Fruit fly (Drosophila melanogaster) whole organism, prepupa: Measurements from ENCODE around the gene CG43672.

Source experiments
- Blimp-1 ChIP-seq: fragments of 200-800 bp; sonication (Bioruptor generic); optimal IDR thresholded peaks from 3 replicates; lab custom pipeline; 2017; ENCODE audit warnings: missing biosample characterization, missing genetic modification characterization, mild to moderate bottlenecking, moderate library complexity, missing genetic modification reagents
- CG11762 ChIP-seq: fragments of 200-800 bp; sonication (Bioruptor generic); optimal IDR thresholded peaks from 3 replicates; lab custom pipeline; 2016; ENCODE audit warnings: missing biosample characterization, missing genetic modification characterization; ENCODE audit not compliant: insufficient read depth
- CG11902 ChIP-seq: fragments of 200-800 bp; sonication (Bioruptor generic); optimal IDR thresholded peaks from 3 replicates; lab custom pipeline; 2016; ENCODE audit warnings: missing biosample characterization, missing genetic modification characterization
- CG15336 ChIP-seq: fragments of 200-800 bp; sonication (Bioruptor generic); IDR thresholded peaks from 2 replicates; pipeline ENCODE4 v1.3.6; 2022; ENCODE audit warnings: missing biosample characterization, missing genetic modification characterization
- CG1621 ChIP-seq: fragments of 200-800 bp; sonication (Bioruptor generic); optimal IDR thresholded peaks from 3 replicates; lab custom pipeline; 2018; ENCODE audit warnings: missing biosample characterization, mild to moderate bottlenecking, missing genetic modification characterization
- CG34406 ChIP-seq: fragments of 200-800 bp; sonication (Bioruptor generic); optimal IDR thresholded peaks from 3 replicates; lab custom pipeline; 2016; ENCODE audit warnings: missing biosample characterization, missing genetic modification characterization
- CG3919 ChIP-seq: fragments of 200-800 bp; sonication (Bioruptor generic); optimal IDR thresholded peaks from 3 replicates; lab custom pipeline; 2016; ENCODE audit warnings: missing biosample characterization, missing genetic modification characterization
- CG4318 ChIP-seq: fragments of 200-800 bp; sonication (Bioruptor generic); optimal IDR thresholded peaks from 3 replicates; lab custom pipeline; 2017; ENCODE audit warnings: missing biosample characterization, mild to moderate bottlenecking, missing genetic modification characterization
- CG6163 ChIP-seq: fragments of 200-800 bp; sonication (Bioruptor generic); IDR thresholded peaks from 3 replicates; pipeline ENCODE4 v1.3.6; 2022; ENCODE audit warnings: missing biosample characterization, missing genetic modification characterization
- CG6276 ChIP-seq: fragments of 200-800 bp; sonication (Bioruptor generic); optimal IDR thresholded peaks from 2 replicates; lab custom pipeline; 2017; ENCODE audit warnings: missing biosample characterization, mild to moderate bottlenecking, missing genetic modification characterization
- CG6792 ChIP-seq: fragments of 200-800 bp; sonication (Bioruptor generic); optimal IDR thresholded peaks from 3 replicates; lab custom pipeline; 2016; ENCODE audit warnings: missing biosample characterization, missing genetic modification characterization
- CG6854 ChIP-seq: fragments of 200-800 bp; sonication (Bioruptor generic); optimal IDR thresholded peaks from 2 replicates; lab custom pipeline; 2017; ENCODE audit warnings: missing biosample characterization, mild to moderate bottlenecking, missing genetic modification characterization
- CG7368 ChIP-seq: fragments of 200-800 bp; sonication (Bioruptor generic); optimal IDR thresholded peaks from 3 replicates; lab custom pipeline; 2016; ENCODE audit warnings: missing biosample characterization, missing genetic modification characterization
- CG8119 ChIP-seq: fragments of 200-800 bp; sonication (Bioruptor generic); IDR thresholded peaks from 3 replicates; pipeline ENCODE4 v1.3.6; 2022; ENCODE audit warnings: missing biosample characterization, missing genetic modification characterization
- CG8319 ChIP-seq: fragments of 200-800 bp; sonication (Bioruptor generic); optimal IDR thresholded peaks from 3 replicates; lab custom pipeline; 2016; ENCODE audit warnings: missing biosample characterization, missing genetic modification characterization
- CG9139 ChIP-seq: fragments of 200-800 bp; sonication (Bioruptor generic); optimal IDR thresholded peaks from 3 replicates; lab custom pipeline; 2017; ENCODE audit warnings: missing biosample characterization, mild to moderate bottlenecking, missing genetic modification characterization
- Eip78C ChIP-seq: fragments of 200-800 bp; sonication (Bioruptor generic); peaks from one replicate; lab custom pipeline; 2016; ENCODE audit warnings: missing biosample characterization, missing genetic modification characterization
- Eip93F ChIP-seq: fragments of 200-800 bp; sonication (Bioruptor generic); optimal IDR thresholded peaks from 2 replicates; lab custom pipeline; 2016; ENCODE audit warnings: missing biosample characterization, mild to moderate bottlenecking, missing genetic modification characterization
- Ets21C ChIP-seq: fragments of 200-800 bp; sonication (Bioruptor generic); optimal IDR thresholded peaks from 3 replicates; lab custom pipeline; 2016; ENCODE audit warnings: missing biosample characterization, missing genetic modification characterization
- Ets96B ChIP-seq: fragments of 200-800 bp; optimal IDR thresholded peaks from 2 replicates; lab custom pipeline; 2019; ENCODE audit warnings: missing biosample characterization, mild to moderate bottlenecking, missing genetic modification characterization, moderate library complexity
- Gug ChIP-seq: fragments of 200-800 bp; sonication (Bioruptor generic); IDR thresholded peaks from 2 replicates; pipeline ENCODE4 v1.3.6; 2022; ENCODE audit warnings: missing biosample characterization, missing genetic modification characterization
- Hr4 ChIP-seq: fragments of 200-800 bp; sonication (Bioruptor generic); optimal IDR thresholded peaks from 3 replicates; lab custom pipeline; 2016; ENCODE audit warnings: missing biosample characterization, missing genetic modification characterization
- Lpt ChIP-seq: fragments of 200-800 bp; sonication (Bioruptor generic); optimal IDR thresholded peaks from 3 replicates; lab custom pipeline; 2016; ENCODE audit warnings: missing biosample characterization, missing genetic modification characterization
- OdsH ChIP-seq: fragments of 200-800 bp; sonication (Bioruptor generic); optimal IDR thresholded peaks from 3 replicates; lab custom pipeline; 2016; ENCODE audit warnings: missing biosample characterization, missing genetic modification characterization
- Smox ChIP-seq: fragments of 200-800 bp; sonication (Bioruptor generic); optimal IDR thresholded peaks from 3 replicates; lab custom pipeline; 2016; ENCODE audit warnings: missing biosample characterization, missing genetic modification characterization
- Sox102F ChIP-seq: fragments of 200-800 bp; sonication (Bioruptor generic); optimal IDR thresholded peaks from 2 replicates; lab custom pipeline; 2016; ENCODE audit warnings: missing biosample characterization, mild to moderate bottlenecking, missing genetic modification characterization
- Sox14 ChIP-seq: fragments of 200-800 bp; sonication (Bioruptor generic); optimal IDR thresholded peaks from 3 replicates; lab custom pipeline; 2016; ENCODE audit warnings: missing biosample characterization, missing genetic modification characterization
- achi ChIP-seq: fragments of 200-800 bp; sonication (Bioruptor generic); optimal IDR thresholded peaks from 3 replicates; lab custom pipeline; 2016; ENCODE audit warnings: missing biosample characterization, missing genetic modification characterization
- dac ChIP-seq: fragments of 200-800 bp; sonication (Bioruptor generic); optimal IDR thresholded peaks from 2 replicates; lab custom pipeline; 2017; ENCODE audit warnings: missing biosample characterization, mild to moderate bottlenecking, missing genetic modification characterization
- esn ChIP-seq: fragments of 200-800 bp; sonication (Bioruptor generic); optimal IDR thresholded peaks from 2 replicates; lab custom pipeline; 2016; ENCODE audit warnings: missing biosample characterization, mild to moderate bottlenecking, missing genetic modification characterization, moderate library complexity
- fkh ChIP-seq: fragments of 200-800 bp; sonication (Bioruptor generic); optimal IDR thresholded peaks from 3 replicates; lab custom pipeline; 2017; ENCODE audit warnings: missing biosample characterization, mild to moderate bottlenecking, missing genetic modification characterization, moderate library complexity
- lz ChIP-seq: fragments of 200-800 bp; sonication (Bioruptor generic); optimal IDR thresholded peaks from 3 replicates; lab custom pipeline; 2016; ENCODE audit warnings: missing biosample characterization, missing genetic modification characterization
- net ChIP-seq: fragments of 200-800 bp; sonication (Bioruptor generic); optimal IDR thresholded peaks from 3 replicates; lab custom pipeline; 2016; ENCODE audit warnings: missing biosample characterization, missing genetic modification characterization
- pdm3 ChIP-seq: fragments of 200-800 bp; sonication (Bioruptor generic); optimal IDR thresholded peaks from 3 replicates; lab custom pipeline; 2016; ENCODE audit warnings: missing biosample characterization, missing genetic modification characterization
- salr ChIP-seq, 2 experiments: fragments of 200-800 bp; sonication (Bioruptor generic); optimal IDR thresholded peaks; 3 replicates each; lab custom pipeline; 2016 to 2018; ENCODE audit warnings: missing biosample characterization in 2 of 2, missing genetic modification characterization in 2 of 2, mild to moderate bottlenecking in 1 of 2
- spab ChIP-seq: fragments of 200-800 bp; sonication (Bioruptor generic); optimal IDR thresholded peaks from 2 replicates; lab custom pipeline; 2017; ENCODE audit warnings: missing biosample characterization, mild to moderate bottlenecking, missing genetic modification characterization, missing genetic modification reagents
- ss ChIP-seq, 2 experiments: fragments of 200-800 bp; sonication (Bioruptor generic); optimal IDR thresholded peaks; 2 replicates in 1 of 2; 3 replicates in 1 of 2; lab custom pipeline; 2017 to 2018; ENCODE audit warnings: mild to moderate bottlenecking in 2 of 2, missing biosample characterization in 2 of 2, missing genetic modification characterization in 2 of 2, moderate library complexity in 1 of 2
- svp ChIP-seq: fragments of 200-800 bp; sonication (Bioruptor generic); peaks from one replicate; lab custom pipeline; 2016; ENCODE audit warnings: missing biosample characterization, missing genetic modification characterization
- vri ChIP-seq: fragments of 200-800 bp; sonication (Bioruptor generic); optimal IDR thresholded peaks from 3 replicates; lab custom pipeline; 2016; ENCODE audit warnings: missing biosample characterization, mild to moderate bottlenecking, missing genetic modification characterization

CG43672 gene

dm6 chrX:15802880-15803650 is 30.3 kb downstream of the CG43672 start (continued):
- TF ChIP-seq spab (GFP tag; lab: Kevin White, UChicago) = no peak
- TF ChIP-seq Eip93F (GFP tag; lab: Kevin White, UChicago) = no peak
- no peak for TF ChIP-seq net (GFP tag; lab: Kevin White, UChicago)
- TF ChIP-seq CG6854 (GFP tag; lab: Kevin White, UChicago) = no peak
- TF ChIP-seq lz (GFP tag; lab: Kevin White, UChicago) = peak; percentile 9
- no peak for TF ChIP-seq CG11902 (GFP tag; lab: Kevin White, UChicago)
- peak; percentile 21 for TF ChIP-seq Sox14 (GFP tag; lab: Kevin White, UChicago)
- no peak for TF ChIP-seq dac
- TF ChIP-seq CG7368 = no peak
- TF ChIP-seq CG8119 (GFP tag; lab: Robert Waterston, UW) = no peak
- TF ChIP-seq Eip78C (GFP tag; lab: Kevin White, UChicago) = peak; percentile 12
- no peak for TF ChIP-seq ss (GFP tag; optimal IDR thresholded peaks at IDR 0.05; lab: Kevin White, UChicago)
- no peak for TF ChIP-seq salr (GFP tag; optimal IDR thresholded peaks at IDR 0.05; lab: Kevin White, UChicago)
- TF ChIP-seq esn = peak; percentile 47
- peak; percentile 33 for TF ChIP-seq CG34406 (GFP tag; lab: Kevin White, UChicago)
- TF ChIP-seq Lpt = no peak
- no peak for TF ChIP-seq Hr4 (GFP tag; lab: Kevin White, UChicago)
- TF ChIP-seq Gug (GFP tag; lab: Robert Waterston, UW) = no peak
- peak; percentile 20 for TF ChIP-seq Ets96B (tag; lab: Kevin White, UChicago)
- TF ChIP-seq CG1621 (tag; lab: Kevin White, UChicago) = no peak
- no peak for TF ChIP-seq CG4318 (GFP tag; lab: Kevin White, UChicago)
- no peak for TF ChIP-seq CG8319 (GFP tag; lab: Kevin White, UChicago)
- TF ChIP-seq CG11762 (GFP tag; lab: Kevin White, UChicago) = no peak
- TF ChIP-seq Ets21C (GFP tag; lab: Kevin White, UChicago) = no peak
- peak; percentile 38 for TF ChIP-seq achi (GFP tag; lab: Kevin White, UChicago)
- TF ChIP-seq fkh (GFP tag; lab: Kevin White, UChicago) = no peak

DNA sequence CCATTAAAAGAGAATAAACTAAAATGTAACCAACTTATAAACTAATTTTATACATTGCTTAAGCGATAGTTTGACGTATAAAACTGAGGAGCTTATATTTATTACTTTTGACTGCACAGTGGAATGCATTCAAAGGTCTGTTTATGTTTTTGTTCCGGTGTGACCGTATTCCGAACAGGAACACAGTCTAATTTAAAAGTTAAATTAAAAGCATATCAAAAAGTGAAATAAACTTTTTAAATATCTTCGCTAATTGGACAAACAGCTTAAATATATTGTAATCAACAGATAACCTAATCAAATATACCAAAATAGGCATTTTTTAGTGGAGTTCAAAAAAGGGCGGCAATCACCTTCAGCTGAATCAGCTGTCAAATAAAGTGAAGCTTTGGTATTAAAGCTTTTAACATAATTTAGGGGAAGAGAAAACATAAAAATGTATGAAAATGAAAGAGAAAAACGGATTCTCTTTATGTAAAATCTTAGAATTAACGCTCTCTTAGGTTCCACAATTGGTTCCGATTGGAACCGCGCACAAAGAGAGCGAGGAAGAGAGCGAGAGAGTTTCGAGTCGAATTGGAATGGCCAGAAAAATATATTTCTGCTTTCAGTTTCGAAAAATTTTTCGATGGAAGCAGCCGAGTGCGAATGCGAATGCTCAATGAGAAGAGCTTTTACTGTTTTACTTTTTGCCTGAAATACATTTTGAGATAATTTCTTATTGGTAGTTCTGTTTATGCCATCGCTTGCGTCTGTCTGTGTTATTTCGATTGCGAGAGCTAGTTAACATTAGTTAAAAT is 31.2 kb downstream of the CG43672 start, which contains the start of the genes PGRP-LE and sd:
TSS of gene PGRP-LE (minus strand) at position 117 of the 800 bp plus-strand sequence.
TSS of gene sd (plus strand) at position 607 of the 800 bp plus-strand sequence.
- TF ChIP-seq Blimp-1 (GFP tag; lab: Kevin White, UChicago) (peak; percentile 22), CG8119 (GFP tag; lab: Robert Waterston, UW) (0 out of 3 replicates have a peak, but pooled peaks have one; percentile 14), CG15336 (GFP tag; lab: Robert Waterston, UW) (peak; percentile 29; the same call in 1 of the 2 replicates), CG3919 (GFP tag; lab: Kevin White, UChicago) (no peak), CG6163 (GFP tag; lab: Robert Waterston, UW) (peak; percentile 29; the same call in 1 of the 3 replicates), OdsH (GFP tag; lab: Kevin White, UChicago) (peak; percentile 11), Lpt (no peak), dac (no peak), CG6792 (GFP tag; lab: Kevin White, UChicago) (no peak), achi (GFP tag; lab: Kevin White, UChicago) (peak; percentile 34), Eip78C (GFP tag; lab: Kevin White, UChicago) (peak; percentile 71), Smox (GFP tag; lab: Kevin White, UChicago) (peak; percentile 13), CG9139 (GFP tag; lab: Kevin White, UChicago) (peak; percentile 34), pdm3 (GFP tag; lab: Kevin White, UChicago) (no peak), Sox102F (GFP tag; lab: Kevin White, UChicago) (peak; percentile 40), vri (GFP tag; lab: Kevin White, UChicago) (no peak), CG6854 (GFP tag; lab: Kevin White, UChicago) (peak; percentile 56), svp (GFP tag; lab: Kevin White, UChicago) (peak; percentile 53), CG6276 (GFP tag; lab: Kevin White, UChicago) (peak; percentile 30), CG7368 (no peak)
